Worm (Caenorhabditis elegans) whole organism, midembryonic: Measurements from ENCODE around the gene T27A8.3.
A peak's percentile ranks its signal among the peaks of the same experiment; 100 is the strongest.
"Not testable (repeated sequence)": the region's sequence is repeated elsewhere in the genome, so short reads cannot be mapped to it uniquely, and the experiment has no call there.

Experiments
- T22C8.4 ChIP-seq: fragments of 200-800 bp; sonication (Bioruptor generic); IDR thresholded peaks from 2 replicates; pipeline ENCODE4 v1.3.6; 2022; ENCODE audit warnings: missing genetic modification characterization, missing compliant biosample characterization
- cog-1 ChIP-seq: sonication (generic microtip); optimal IDR thresholded peaks from 2 replicates; lab custom pipeline; 2016; ENCODE audit warnings: missing genetic modification characterization, missing compliant biosample characterization
- flt-1 ChIP-seq: fragments of 200-800 bp; sonication (Bioruptor generic); IDR thresholded peaks from 2 replicates; pipeline ENCODE4 v1.3.6; 2022; ENCODE audit warnings: missing genetic modification characterization, missing compliant biosample characterization
- klf-2 ChIP-seq: fragments of 200-800 bp; sonication (Bioruptor generic); conservative IDR thresholded peaks from 2 replicates; pipeline ENCODE4 v1.3.6; 2022; ENCODE audit warnings: missing genetic modification reagents, missing genetic modification characterization, missing compliant biosample characterization
- med-1 ChIP-seq: sonication (generic microtip); optimal IDR thresholded peaks from 2 replicates; lab custom pipeline; 2017; ENCODE audit warnings: missing genetic modification characterization, mild to moderate bottlenecking, missing compliant biosample characterization, antibody characterized with exemption, missing genetic modification reagents; ENCODE audit not compliant: insufficient read depth
- ref-1 ChIP-seq: fragments of 200-800 bp; sonication (Bioruptor generic); conservative IDR thresholded peaks from 2 replicates; pipeline ENCODE4 v1.3.6; 2022; ENCODE audit warnings: missing genetic modification reagents, missing genetic modification characterization, missing compliant biosample characterization
- tab-1 ChIP-seq: fragments of 200-800 bp; sonication (Bioruptor generic); IDR thresholded peaks from 2 replicates; pipeline ENCODE4 v1.3.6; 2022; ENCODE audit warnings: missing genetic modification characterization, missing compliant biosample characterization
- ztf-23 ChIP-seq: fragments of 200-800 bp; sonication (Bioruptor generic); IDR thresholded peaks from 2 replicates; pipeline ENCODE4 v1.3.6; 2022; ENCODE audit warnings: missing genetic modification reagents, missing genetic modification characterization, missing compliant biosample characterization
- ztf-29 ChIP-seq: fragments of 200-800 bp; sonication (Bioruptor generic); IDR thresholded peaks from 2 replicates; pipeline ENCODE4 v1.3.6; 2022; ENCODE audit warnings: missing genetic modification reagents, missing genetic modification characterization, missing compliant biosample characterization

T27A8.3 gene

DNA sequence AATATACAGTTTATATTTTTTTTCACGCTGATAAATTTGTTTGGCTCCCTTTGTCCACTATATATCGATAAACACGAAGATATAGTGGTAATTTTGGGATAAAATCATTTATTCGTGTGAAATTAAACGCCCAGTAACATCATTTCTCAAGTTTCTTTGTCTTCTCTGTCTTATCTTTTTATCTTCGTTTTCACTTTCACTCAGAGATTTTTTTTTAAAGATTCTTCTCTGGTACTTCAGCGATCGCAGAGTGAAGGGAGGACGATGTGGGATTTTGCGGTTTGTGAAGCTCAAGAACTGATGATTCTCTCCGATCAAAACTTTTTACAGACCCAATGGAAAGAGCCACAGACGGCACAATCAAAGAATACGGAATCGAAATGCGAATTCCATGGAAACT lies at the start of gene T27A8.3:
T27A8.3 (plus strand) TSS at position 301 of the 400 bp plus-strand sequence.
- TF ChIP-seq cog-1 (tag; lab: Kevin White, UChicago); med-1 (GFP tag; lab: Kevin White, UChicago); tab-1: not testable (repeated sequence)

- no peak for TF ChIP-seq T22C8.4 (GFP tag; lab: Robert Waterston, UW)
- TF ChIP-seq ref-1 (GFP tag; lab: Robert Waterston, UW): no peak
- TF ChIP-seq tab-1: no peak
- no peak for TF ChIP-seq med-1 (GFP tag; lab: Kevin White, UChicago)
- TF ChIP-seq ztf-23 (GFP tag; lab: Robert Waterston, UW): no peak
- TF ChIP-seq cog-1 (tag; lab: Kevin White, UChicago): no peak
- TF ChIP-seq flt-1 (GFP tag; lab: Robert Waterston, UW): no peak
- TF ChIP-seq ztf-29 (GFP tag; lab: Robert Waterston, UW): no peak
- no peak for TF ChIP-seq klf-2 (GFP tag; lab: Robert Waterston, UW)
These were observed 45.7 kb upstream of the T27A8.3 start, which contains the start of the genes VB0395L.1 and nhx-1 for ce11 chrX:16016796-16017195. VB0395L.1 (minus strand) TSS chrX:16016981. nhx-1 (plus strand) TSS chrX:16017121.

DNA sequence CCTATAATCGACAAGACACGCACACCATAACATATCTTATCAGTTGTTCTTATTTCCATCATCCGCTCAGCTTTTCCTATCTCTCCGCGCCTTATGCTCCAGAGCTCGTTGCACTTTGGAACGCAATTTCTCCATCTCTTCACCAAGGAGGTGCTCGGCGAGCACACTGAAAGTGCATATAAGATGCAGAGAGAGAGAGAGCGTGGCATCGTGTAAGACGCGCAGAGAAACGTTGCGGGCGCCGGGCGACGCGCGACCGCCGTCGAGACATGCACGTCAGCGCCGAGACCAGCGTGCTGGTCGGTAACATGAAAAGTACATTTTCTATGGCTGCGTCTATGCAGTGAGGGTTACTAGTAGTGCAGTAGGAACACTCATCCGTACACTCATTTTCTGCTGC lies 37.9 kb upstream of the T27A8.3 start:
- TF ChIP-seq ztf-29 (GFP tag; lab: Robert Waterston, UW) (no peak), cog-1 (tag; lab: Kevin White, UChicago) (no peak), ztf-23 (GFP tag; lab: Robert Waterston, UW) (no peak), ref-1 (GFP tag; lab: Robert Waterston, UW) (no peak), med-1 (GFP tag; lab: Kevin White, UChicago) (no peak), klf-2 (GFP tag; lab: Robert Waterston, UW) (no peak)

DNA sequence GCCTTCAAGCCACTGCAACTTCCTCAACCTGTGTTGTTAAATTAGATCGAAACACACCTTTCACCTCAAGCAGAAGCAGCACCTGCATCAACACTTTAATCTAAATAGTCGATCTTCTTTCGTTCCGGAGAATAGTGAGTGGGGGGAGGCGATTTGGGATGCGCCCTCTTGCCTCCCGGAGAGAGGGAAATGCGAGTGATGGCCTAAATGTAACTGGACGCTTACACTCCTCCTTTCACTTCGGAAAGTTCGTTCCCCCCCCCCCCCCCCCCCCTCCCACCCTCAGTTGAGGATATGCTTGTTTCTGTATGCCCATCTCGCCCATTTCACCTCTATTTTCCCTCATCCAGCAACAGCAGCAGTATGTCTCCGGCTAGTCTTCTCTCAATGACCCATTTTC lies 33.5 kb upstream of the T27A8.3 start:
- TF ChIP-seq flt-1 (GFP tag; lab: Robert Waterston, UW) (no peak), med-1 (GFP tag; lab: Kevin White, UChicago) (no peak), ztf-29 (GFP tag; lab: Robert Waterston, UW) (no peak), T22C8.4 (GFP tag; lab: Robert Waterston, UW) (no peak), ref-1 (GFP tag; lab: Robert Waterston, UW) (no peak), tab-1 (no peak), klf-2 (GFP tag; lab: Robert Waterston, UW) (no peak)

ce11 chrX:16030506-16030905 lies 32.0 kb upstream of the T27A8.3 start, which contains the start of gene mboa-1:
mboa-1 (plus strand) TSS chrX:16030806.
- no peak for TF ChIP-seq ztf-29 (GFP tag; lab: Robert Waterston, UW)
- TF ChIP-seq ztf-23 (GFP tag; lab: Robert Waterston, UW): no peak
- no peak for TF ChIP-seq ref-1 (GFP tag; lab: Robert Waterston, UW)
- no peak for TF ChIP-seq med-1 (GFP tag; lab: Kevin White, UChicago)
- TF ChIP-seq flt-1 (GFP tag; lab: Robert Waterston, UW): no peak
- TF ChIP-seq T22C8.4 (GFP tag; lab: Robert Waterston, UW): no peak
- TF ChIP-seq tab-1: no peak
- TF ChIP-seq cog-1 (tag; lab: Kevin White, UChicago): no peak
- TF ChIP-seq klf-2 (GFP tag; lab: Robert Waterston, UW): no peak

ce11 chrX:16039173-16039572 lies 23.3 kb upstream of the T27A8.3 start:
- TF ChIP-seq klf-2 (GFP tag; lab: Robert Waterston, UW): no peak
- TF ChIP-seq cog-1 (tag; lab: Kevin White, UChicago): no peak
- TF ChIP-seq ztf-23 (GFP tag; lab: Robert Waterston, UW): no peak
- no peak for TF ChIP-seq ref-1 (GFP tag; lab: Robert Waterston, UW)
- no peak for TF ChIP-seq tab-1
- no peak for TF ChIP-seq med-1 (GFP tag; lab: Kevin White, UChicago)
- TF ChIP-seq flt-1 (GFP tag; lab: Robert Waterston, UW): no peak

DNA sequence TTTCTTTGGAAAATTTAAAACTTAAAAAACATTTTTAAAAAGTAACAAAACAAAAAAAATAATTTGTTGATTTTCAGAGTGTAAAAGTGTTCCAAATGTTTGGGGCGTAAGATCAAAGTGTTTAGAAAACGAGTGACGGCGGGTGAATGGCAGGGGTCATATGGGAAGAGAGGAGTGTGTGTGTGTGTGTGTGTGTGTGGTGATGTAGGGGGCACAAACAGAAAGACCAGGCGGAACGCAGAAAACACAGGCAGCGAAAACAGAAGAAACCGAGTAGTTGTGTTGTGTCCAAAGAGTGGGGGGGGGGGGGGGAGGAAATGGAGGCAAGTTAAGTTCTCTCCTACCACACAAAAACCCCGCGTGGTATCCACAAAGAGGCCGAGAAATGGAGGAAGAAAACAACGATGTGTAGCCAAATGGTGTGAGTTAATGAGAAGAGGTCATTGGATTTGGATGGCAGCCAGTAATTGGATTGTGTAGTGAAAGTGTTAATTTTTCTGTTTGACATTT lies 22.2 kb upstream of the T27A8.3 start, which contains the start of gene B0395.3:
B0395.3 (minus strand) TSS at position 51 of the 510 bp plus-strand sequence.
- no peak for TF ChIP-seq klf-2 (GFP tag; lab: Robert Waterston, UW)
- TF ChIP-seq ztf-23 (GFP tag; lab: Robert Waterston, UW): peak; percentile 65; the same call in 1 of the 2 replicates

- no peak for TF ChIP-seq tab-1
- no peak for TF ChIP-seq flt-1 (GFP tag; lab: Robert Waterston, UW)
- no peak for TF ChIP-seq ztf-29 (GFP tag; lab: Robert Waterston, UW)
- TF ChIP-seq klf-2 (GFP tag; lab: Robert Waterston, UW): no peak
These were observed 20.7 kb upstream of the T27A8.3 start for ce11 chrX:16041808-16042207.

DNA sequence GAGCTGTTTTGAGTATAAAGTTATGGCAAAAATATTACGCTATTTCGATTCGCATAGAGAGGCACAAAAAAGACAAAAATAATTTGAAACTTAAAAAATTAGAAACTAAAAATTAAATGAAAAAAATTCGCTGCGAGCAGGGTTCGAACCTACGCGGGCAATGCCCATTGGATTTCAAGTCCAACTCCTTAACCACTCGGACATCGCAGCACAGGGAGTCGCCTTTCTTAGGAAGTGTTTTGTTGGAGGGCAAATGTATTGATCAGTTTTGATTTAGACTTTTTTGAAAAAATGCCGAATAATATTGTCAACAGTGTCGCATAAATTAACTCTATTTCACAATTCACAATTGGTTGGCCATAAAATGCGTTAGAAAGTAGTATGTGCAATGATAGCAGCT lies 20.0 kb upstream of the T27A8.3 start:
- no peak for TF ChIP-seq klf-2 (GFP tag; lab: Robert Waterston, UW)

- no peak for TF ChIP-seq med-1 (GFP tag; lab: Kevin White, UChicago)
- TF ChIP-seq ztf-23 (GFP tag; lab: Robert Waterston, UW): no peak
- no peak for TF ChIP-seq cog-1 (tag; lab: Kevin White, UChicago)
- no peak for TF ChIP-seq ref-1 (GFP tag; lab: Robert Waterston, UW)
- TF ChIP-seq tab-1: no peak
- no peak for TF ChIP-seq klf-2 (GFP tag; lab: Robert Waterston, UW)
- no peak for TF ChIP-seq ztf-29 (GFP tag; lab: Robert Waterston, UW)
- no peak for TF ChIP-seq flt-1 (GFP tag; lab: Robert Waterston, UW)
- no peak for TF ChIP-seq T22C8.4 (GFP tag; lab: Robert Waterston, UW)
These were observed 18.2 kb upstream of the T27A8.3 start for ce11 chrX:16044325-16044724.
